Worm (Caenorhabditis elegans) whole organism, young adult: ENCODE measurements around the gene chtl-1.

ENCODE experiments used
- B0035.1 ChIP-seq: sonication (generic microtip); optimal IDR thresholded peaks from 2 replicates; lab custom pipeline; 2016; ENCODE audit warnings: missing genetic modification characterization, mild to moderate bottlenecking, missing compliant biosample characterization, missing genotype, missing genetic modification reagents
- B0336.3 ChIP-seq: fragments of 200-800 bp; sonication (Bioruptor generic); IDR thresholded peaks from 2 replicates; pipeline ENCODE4 v1.3.6; 2022; ENCODE audit warnings: missing genetic modification characterization, missing compliant biosample characterization
- F10E7.11 ChIP-seq: sonication (generic microtip); optimal IDR thresholded peaks from 2 replicates; lab custom pipeline; 2017; ENCODE audit warnings: mild to moderate bottlenecking, missing genetic modification characterization, moderate library complexity, missing compliant biosample characterization
- F22D6.2 ChIP-seq: sonication (generic microtip); optimal IDR thresholded peaks from 2 replicates; lab custom pipeline; 2016; ENCODE audit warnings: mild to moderate bottlenecking, missing genetic modification characterization, missing compliant biosample characterization
- F23B12.7 ChIP-seq: sonication (generic microtip); optimal IDR thresholded peaks from 2 replicates; lab custom pipeline; 2017; ENCODE audit warnings: missing genetic modification characterization, mild to moderate bottlenecking, missing compliant biosample characterization, antibody characterized with exemption, moderate library complexity; ENCODE audit not compliant: insufficient read depth
- F39B2.1 ChIP-seq: fragments of 200-800 bp; sonication (Bioruptor generic); IDR thresholded peaks from 2 replicates; pipeline ENCODE4 v1.3.6; 2022; ENCODE audit warnings: missing genetic modification reagents, missing genetic modification characterization, missing compliant biosample characterization
- F49E8.2 ChIP-seq: sonication (generic microtip); optimal IDR thresholded peaks from 3 replicates; lab custom pipeline; 2017; ENCODE audit warnings: missing genetic modification characterization, mild to moderate bottlenecking, missing compliant biosample characterization, antibody characterized with exemption, moderate library complexity; ENCODE audit not compliant: insufficient read depth
- F57A8.1 ChIP-seq: fragments of 200-800 bp; sonication (Bioruptor generic); optimal IDR thresholded peaks from 2 replicates; lab custom pipeline; 2018; ENCODE audit warnings: mild to moderate bottlenecking, missing genetic modification characterization, moderate library complexity, missing compliant biosample characterization
- F57C9.4 ChIP-seq: sonication (generic microtip); optimal IDR thresholded peaks from 2 replicates; lab custom pipeline; 2017; ENCODE audit warnings: mild to moderate bottlenecking, missing genetic modification characterization, missing compliant biosample characterization
- K12H6.12 ChIP-seq: fragments of 200-800 bp; sonication (Bioruptor generic); optimal IDR thresholded peaks from 2 replicates; lab custom pipeline; 2018; ENCODE audit warnings: mild to moderate bottlenecking, missing genetic modification characterization, missing compliant biosample characterization
- T07F8.4 ChIP-seq: sonication (generic microtip); optimal IDR thresholded peaks from 2 replicates; lab custom pipeline; 2016; ENCODE audit warnings: mild to moderate bottlenecking, missing genetic modification characterization, moderate library complexity, missing compliant biosample characterization
- T26A5.8 ChIP-seq: sonication (generic microtip); optimal IDR thresholded peaks from 2 replicates; lab custom pipeline; 2016; ENCODE audit warnings: missing genetic modification characterization, missing compliant biosample characterization
- Y53F4B.3 ChIP-seq: fragments of 200-800 bp; sonication (Bioruptor generic); IDR thresholded peaks from 2 replicates; pipeline ENCODE4 v1.3.6; 2022; ENCODE audit warnings: missing genetic modification reagents, missing genetic modification characterization, missing compliant biosample characterization
- akir-1 ChIP-seq: fragments of 200-800 bp; sonication (Bioruptor generic); optimal IDR thresholded peaks from 2 replicates; lab custom pipeline; 2018; ENCODE audit warnings: mild to moderate bottlenecking, missing genetic modification characterization, moderate library complexity, missing compliant biosample characterization
- aptf-2 ChIP-seq: fragments of 200-800 bp; sonication (Bioruptor generic); conservative IDR thresholded peaks from 2 replicates; pipeline ENCODE4 v1.3.6; 2022; ENCODE audit warnings: missing genetic modification reagents, missing genetic modification characterization, missing compliant biosample characterization
- aptf-3 ChIP-seq: fragments of 200-800 bp; sonication (Bioruptor generic); IDR thresholded peaks from 2 replicates; pipeline ENCODE4 v1.3.6; 2022; ENCODE audit warnings: missing genetic modification characterization, missing compliant biosample characterization
- athp-1 ChIP-seq: sonication (generic microtip); optimal IDR thresholded peaks from 2 replicates; lab custom pipeline; 2017; ENCODE audit warnings: mild to moderate bottlenecking, missing genetic modification characterization, missing compliant biosample characterization
- cebp-2 ChIP-seq: fragments of 200-800 bp; sonication (Bioruptor generic); IDR thresholded peaks from 2 replicates; pipeline ENCODE4 v1.3.6; 2022; ENCODE audit warnings: missing genetic modification characterization, missing compliant biosample characterization
- ceh-100 ChIP-seq: fragments of 200-800 bp; sonication (Bioruptor generic); IDR thresholded peaks from 2 replicates; pipeline ENCODE4 v1.3.6; 2022; ENCODE audit warnings: missing genetic modification reagents, missing genetic modification characterization, missing compliant biosample characterization
- chd-7 ChIP-seq: sonication (generic microtip); optimal IDR thresholded peaks from 2 replicates; lab custom pipeline; 2016; ENCODE audit warnings: mild to moderate bottlenecking, missing genetic modification characterization, moderate library complexity, missing compliant biosample characterization
- dpff-1 ChIP-seq: sonication (generic microtip); optimal IDR thresholded peaks from 2 replicates; lab custom pipeline; 2017; ENCODE audit warnings: mild to moderate bottlenecking, missing genetic modification characterization, missing compliant biosample characterization
- egl-44 ChIP-seq: fragments of 200-800 bp; sonication (Bioruptor generic); IDR thresholded peaks from 2 replicates; pipeline ENCODE4 v1.3.6; 2022; ENCODE audit warnings: missing genetic modification reagents, missing genetic modification characterization, missing compliant biosample characterization
- egrh-3 ChIP-seq: fragments of 200-800 bp; sonication (Bioruptor generic); IDR thresholded peaks from 2 replicates; pipeline ENCODE4 v1.3.6; 2022; ENCODE audit warnings: missing genetic modification reagents, missing genetic modification characterization, missing compliant biosample characterization
- him-1 ChIP-seq: sonication (generic microtip); optimal IDR thresholded peaks from 2 replicates; lab custom pipeline; 2016; ENCODE audit warnings: missing genotype, missing genetic modification reagents, missing genetic modification characterization, missing compliant biosample characterization
- hlh-12 ChIP-seq: sonication (generic microtip); optimal IDR thresholded peaks from 2 replicates; lab custom pipeline; 2016; ENCODE audit warnings: missing genetic modification characterization, missing compliant biosample characterization
- hmg-1.2 ChIP-seq: fragments of 200-800 bp; sonication (Bioruptor generic); IDR thresholded peaks from 2 replicates; pipeline ENCODE4 v1.3.6; 2022; ENCODE audit warnings: missing genetic modification reagents, missing genetic modification characterization, missing compliant biosample characterization
- hmg-20 ChIP-seq: fragments of 200-800 bp; sonication (Bioruptor generic); IDR thresholded peaks from 2 replicates; pipeline ENCODE4 v1.3.6; 2022; ENCODE audit warnings: missing genetic modification reagents, missing genetic modification characterization, missing compliant biosample characterization
- hrde-1 ChIP-seq: sonication (generic microtip); optimal IDR thresholded peaks from 2 replicates; lab custom pipeline; 2016; ENCODE audit warnings: missing genetic modification characterization, mild to moderate bottlenecking, missing compliant biosample characterization, moderate library complexity, missing genotype, missing genetic modification reagents, borderline replicate concordance
- hsf-1 ChIP-seq: fragments of 200-800 bp; sonication (Bioruptor generic); IDR thresholded peaks from 2 replicates; pipeline ENCODE4 v1.3.6; 2022; ENCODE audit warnings: missing genetic modification reagents, missing genetic modification characterization, missing compliant biosample characterization
- lag-1 ChIP-seq: fragments of 200-800 bp; sonication (Bioruptor generic); IDR thresholded peaks from 2 replicates; pipeline ENCODE4 v1.3.6; 2022; ENCODE audit warnings: missing genetic modification reagents, missing genetic modification characterization, missing compliant biosample characterization
- lin-26 ChIP-seq: fragments of 200-800 bp; sonication (Bioruptor generic); IDR thresholded peaks from 2 replicates; pipeline ENCODE4 v1.3.6; 2022; ENCODE audit warnings: missing genetic modification reagents, missing genetic modification characterization, missing compliant biosample characterization
- lin-54 ChIP-seq: fragments of 200-800 bp; sonication (Bioruptor generic); optimal IDR thresholded peaks from 2 replicates; lab custom pipeline; 2018; ENCODE audit warnings: mild to moderate bottlenecking, missing genetic modification characterization, missing compliant biosample characterization
- lsl-1 ChIP-seq: fragments of 200-800 bp; sonication (Bioruptor generic); optimal IDR thresholded peaks from 2 replicates; lab custom pipeline; 2018; ENCODE audit warnings: mild to moderate bottlenecking, missing genetic modification characterization, moderate library complexity, missing compliant biosample characterization
- madf-10 ChIP-seq: sonication (generic microtip); optimal IDR thresholded peaks from 2 replicates; lab custom pipeline; 2016; ENCODE audit warnings: mild to moderate bottlenecking, missing genetic modification characterization, missing compliant biosample characterization
- madf-8 ChIP-seq: fragments of 200-800 bp; sonication (Bioruptor generic); conservative IDR thresholded peaks from 2 replicates; pipeline ENCODE4 v1.3.6; 2022; ENCODE audit warnings: missing genetic modification reagents, missing genetic modification characterization, missing compliant biosample characterization
- mes-4 ChIP-seq: sonication (generic microtip); optimal IDR thresholded peaks from 2 replicates; lab custom pipeline; 2016; ENCODE audit warnings: missing genotype, missing genetic modification characterization, missing compliant biosample characterization
- mxl-1 ChIP-seq: sonication (generic microtip); optimal IDR thresholded peaks from 2 replicates; lab custom pipeline; 2016; ENCODE audit warnings: missing genetic modification characterization, missing compliant biosample characterization
- nfya-2 ChIP-seq: fragments of 200-800 bp; sonication (Bioruptor generic); IDR thresholded peaks from 2 replicates; pipeline ENCODE4 v1.3.6; 2022; ENCODE audit warnings: missing genetic modification reagents, missing genetic modification characterization, missing compliant biosample characterization
- pbrm-1 ChIP-seq: fragments of 200-800 bp; sonication (Bioruptor generic); IDR thresholded peaks from 2 replicates; pipeline ENCODE4 v1.3.6; 2022; ENCODE audit warnings: missing genetic modification reagents, missing genetic modification characterization, missing compliant biosample characterization
- pha-4 ChIP-seq: fragments of 150-350 bp; sonication (generic microtip); optimal IDR thresholded peaks from 2 replicates; lab custom pipeline; 2014; ENCODE audit warnings: missing biosample characterization, missing genetic modification reagents, missing genetic modification characterization
- repo-1 ChIP-seq: sonication (generic microtip); optimal IDR thresholded peaks from 2 replicates; lab custom pipeline; 2017; ENCODE audit warnings: mild to moderate bottlenecking, missing genetic modification characterization, missing compliant biosample characterization
- snpc-1.3 ChIP-seq: sonication (generic microtip); optimal IDR thresholded peaks from 2 replicates; lab custom pipeline; 2017; ENCODE audit warnings: missing genetic modification characterization, mild to moderate bottlenecking, missing compliant biosample characterization, antibody characterized with exemption, moderate library complexity, missing genotype, missing genetic modification reagents; ENCODE audit not compliant: insufficient read depth
- tbp1 ChIP-seq: fragments of 200-800 bp; sonication (Bioruptor generic); optimal IDR thresholded peaks from 2 replicates; lab custom pipeline; 2018; ENCODE audit warnings: mild to moderate bottlenecking, missing genetic modification characterization, missing compliant biosample characterization
- tlf-1 ChIP-seq: fragments of 200-800 bp; sonication (Bioruptor generic); optimal IDR thresholded peaks from 2 replicates; lab custom pipeline; 2018; ENCODE audit warnings: mild to moderate bottlenecking, missing genetic modification characterization, missing compliant biosample characterization
- unc-130 ChIP-seq: sonication (generic microtip); optimal IDR thresholded peaks from 2 replicates; lab custom pipeline; 2016; ENCODE audit warnings: missing genetic modification reagents, missing genetic modification characterization, missing compliant biosample characterization
- xnd-1 ChIP-seq: sonication (generic microtip); optimal IDR thresholded peaks from 2 replicates; lab custom pipeline; 2016; ENCODE audit warnings: missing genotype, missing genetic modification reagents, missing genetic modification characterization, missing compliant biosample characterization
- ztf-22 ChIP-seq: fragments of 200-800 bp; sonication (Bioruptor generic); optimal IDR thresholded peaks from 2 replicates; lab custom pipeline; 2018; ENCODE audit warnings: mild to moderate bottlenecking, missing genetic modification characterization, moderate library complexity, missing compliant biosample characterization
- ztf-26 ChIP-seq: sonication (generic microtip); optimal IDR thresholded peaks from 2 replicates; lab custom pipeline; 2017; ENCODE audit warnings: missing genetic modification characterization, missing compliant biosample characterization
- ztf-28 ChIP-seq: fragments of 200-800 bp; sonication (Bioruptor generic); IDR thresholded peaks from 2 replicates; pipeline ENCODE4 v1.3.6; 2022; ENCODE audit warnings: missing genetic modification reagents, missing genetic modification characterization, missing compliant biosample characterization
- ztf-3 ChIP-seq: fragments of 200-800 bp; sonication (Bioruptor generic); optimal IDR thresholded peaks from 2 replicates; lab custom pipeline; 2018; ENCODE audit warnings: mild to moderate bottlenecking, missing genetic modification characterization, missing compliant biosample characterization

chtl-1 gene

ce11 chrX:5407271-5407670 lies 43.1 kb upstream of the chtl-1 start (continued):
- TF ChIP-seq dpff-1 (tag; lab: Kevin White, UChicago) = no peak
- no peak for TF ChIP-seq hlh-12 (tag; lab: Kevin White, UChicago)
- peak; percentile 20 for TF ChIP-seq chd-7
- TF ChIP-seq egl-44 (GFP tag; lab: Robert Waterston, UW) = no peak
- TF ChIP-seq F23B12.7 = peak; percentile 10
- no peak for TF ChIP-seq nfya-2 (GFP tag; lab: Robert Waterston, UW)
- no peak for TF ChIP-seq B0035.1 (tag; lab: Kevin White, UChicago)
- no peak for TF ChIP-seq ztf-3
- peak; percentile 77 for TF ChIP-seq mxl-1 (tag; lab: Kevin White, UChicago)
- TF ChIP-seq F10E7.11 = no peak
- no peak for TF ChIP-seq F57C9.4
- no peak; the same call in 1 of the 2 replicates for TF ChIP-seq hmg-20 (GFP tag; lab: Robert Waterston, UW)
- TF ChIP-seq ztf-28 (GFP tag; lab: Robert Waterston, UW) = 0 out of 2 replicates have a peak, but pooled peaks have one; percentile 17
- TF ChIP-seq Y53F4B.3 (GFP tag; lab: Robert Waterston, UW) = no peak
- TF ChIP-seq akir-1 (GFP tag; lab: Kevin White, UChicago) = no peak
- TF ChIP-seq lin-54 (GFP tag; lab: Kevin White, UChicago) = no peak
- no peak for TF ChIP-seq B0336.3 (GFP tag; lab: Robert Waterston, UW)
- TF ChIP-seq ztf-26 (tag; lab: Kevin White, UChicago) = no peak
- TF ChIP-seq athp-1 (tag; lab: Kevin White, UChicago) = no peak
- no peak for TF ChIP-seq madf-8
- TF ChIP-seq madf-10 (tag; lab: Kevin White, UChicago) = peak; percentile 7
- peak; percentile 92 for TF ChIP-seq him-1 (tag; lab: Kevin White, UChicago)
- TF ChIP-seq T26A5.8 (tag; lab: Kevin White, UChicago) = no peak
- peak; percentile 39 for TF ChIP-seq snpc-1.3 (tag; lab: Kevin White, UChicago)
- no peak for TF ChIP-seq xnd-1 (tag; lab: Kevin White, UChicago)
- TF ChIP-seq aptf-3 (GFP tag; lab: Robert Waterston, UW) = 0 out of 2 replicates have a peak, but pooled peaks have one; percentile 48
- no peak for TF ChIP-seq hsf-1
- peak; percentile 78 for TF ChIP-seq lin-26
- peak; percentile 74 for TF ChIP-seq hmg-1.2 (GFP tag; lab: Robert Waterston, UW)
- peak; percentile 38 for TF ChIP-seq T07F8.4 (tag; lab: Kevin White, UChicago)
- TF ChIP-seq tlf-1 (GFP tag; lab: Kevin White, UChicago) = no peak
- TF ChIP-seq cebp-2 (GFP tag; lab: Robert Waterston, UW) = no peak
- no peak for TF ChIP-seq repo-1 (tag; lab: Kevin White, UChicago)
- no peak for TF ChIP-seq F22D6.2 (tag; lab: Kevin White, UChicago)
- peak; percentile 51; the same call in 1 of the 2 replicates for TF ChIP-seq pbrm-1 (GFP tag; lab: Robert Waterston, UW)
- no peak for TF ChIP-seq ztf-22
- no peak for TF ChIP-seq F39B2.1 (GFP tag; lab: Robert Waterston, UW)
- TF ChIP-seq F57A8.1 = no peak
- 0 out of 2 replicates have a peak, but pooled peaks have one; percentile 17 for TF ChIP-seq egrh-3 (GFP tag; lab: Robert Waterston, UW)
- no peak for TF ChIP-seq lsl-1 (GFP tag; lab: Kevin White, UChicago)
- no peak for TF ChIP-seq aptf-2 (GFP tag; lab: Robert Waterston, UW)
- no peak for TF ChIP-seq pha-4 (tag; lab: Kevin White, UChicago)
- TF ChIP-seq unc-130 = no peak
- TF ChIP-seq hrde-1 (tag; lab: Kevin White, UChicago) = peak; percentile 12
- TF ChIP-seq K12H6.12 (tag; lab: Kevin White, UChicago) = no peak
- TF ChIP-seq tbp1 = peak; percentile 92
- TF ChIP-seq ceh-100 (GFP tag; lab: Robert Waterston, UW) = no peak
- no peak for TF ChIP-seq F49E8.2 (tag; lab: Kevin White, UChicago)
- peak; percentile 32 for TF ChIP-seq mes-4 (tag; lab: Kevin White, UChicago)
- no peak for TF ChIP-seq lag-1
